Fruit fly (Drosophila melanogaster): Measurements from ENCODE around the gene lmgA.

lmgA gene

DNA sequence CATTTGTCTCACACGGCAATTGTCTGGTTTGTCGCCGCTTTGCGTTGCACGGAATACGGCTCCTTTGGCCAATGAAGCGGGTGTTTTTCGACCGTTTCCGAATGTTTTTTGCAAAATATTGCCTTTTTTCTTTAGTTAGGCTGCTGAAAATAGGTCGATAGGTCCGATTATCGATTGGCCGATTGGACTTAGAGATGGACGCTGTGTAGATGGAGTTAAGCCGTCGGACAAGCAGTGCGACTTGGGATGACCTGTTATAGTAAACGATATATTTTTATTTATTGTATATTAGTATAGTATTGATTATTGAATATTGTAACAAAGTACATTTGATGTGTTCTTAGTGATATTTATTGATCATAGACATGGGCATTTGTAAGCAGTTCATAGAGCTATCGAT is at the start of gene lmgA, which contains the start of gene lmgB (continued):
- TF ChIP-seq Meics (GFP tag; optimal IDR thresholded peaks at IDR 0.05) (no peak), gcm (GFP tag; optimal IDR thresholded peaks at IDR 0.05) (no peak), CG15601 (tag; optimal IDR thresholded peaks at IDR 0.05) (peak; percentile 44), Ets65A (GFP tag) (peak; percentile 66), CG16815 (GFP tag; optimal IDR thresholded peaks at IDR 0.05) (no peak), Sox102F (GFP tag; optimal IDR thresholded peaks at IDR 0.05) (peak; percentile 36), Hsf (GFP tag; optimal IDR thresholded peaks at IDR 0.05) (peak; percentile 43), CG9437 (GFP tag; optimal IDR thresholded peaks at IDR 0.05) (no peak), CG7786 (GFP tag; optimal IDR thresholded peaks at IDR 0.05) (no peak), CG6683 (GFP tag; optimal IDR thresholded peaks at IDR 0.05) (no peak), CG8388 (GFP tag; optimal IDR thresholded peaks at IDR 0.05) (peak; percentile 8), emc (GFP tag; optimal IDR thresholded peaks at IDR 0.05) (no peak), CG33213 (GFP tag; optimal IDR thresholded peaks at IDR 0.05) (peak; percentile 15), CG2199 (GFP tag; IDR thresholded peaks at IDR 0.05) (no peak; the same call in 2 of the 3 replicates), Awh (GFP tag; IDR thresholded peaks at IDR 0.05) (no peak), rib (GFP tag; IDR thresholded peaks at IDR 0.05) (peak; percentile 49; the same call in 1 of the 2 replicates), ERR (GFP tag; optimal IDR thresholded peaks at IDR 0.05) (no peak), CG32532 (GFP tag; IDR thresholded peaks at IDR 0.05) (peak; percentile 42; the same call in 1 of the 2 replicates), gt (GFP tag; IDR thresholded peaks at IDR 0.05) (no peak), chinmo (GFP tag; IDR thresholded peaks at IDR 0.05; ENCODE audit: partially characterized antibody) (peak; percentile 46; the same call in 3 of the 4 replicates), lilli (GFP tag; optimal IDR thresholded peaks at IDR 0.05) (peak; percentile 70), grau (tag; optimal IDR thresholded peaks at IDR 0.05) (peak; percentile 35), CG17568 (GFP tag; optimal IDR thresholded peaks at IDR 0.05) (no peak), CG4424 (GFP tag; optimal IDR thresholded peaks at IDR 0.05) (peak; percentile 66), gem (tag; optimal IDR thresholded peaks at IDR 0.05) (peak; percentile 60), CG13624 (GFP tag; optimal IDR thresholded peaks at IDR 0.05) (no peak), CG2889 (GFP tag; IDR thresholded peaks at IDR 0.05) (no peak), CG10654 (GFP tag; optimal IDR thresholded peaks at IDR 0.05) (peak; percentile 60), dmrt99B (tag; optimal IDR thresholded peaks at IDR 0.05) (no peak), unc-4 (GFP tag; IDR thresholded peaks at IDR 0.05; ENCODE audit: partially characterized antibody) (peak; percentile 83), CG12942 (GFP tag; optimal IDR thresholded peaks at IDR 0.05) (peak; percentile 51), CG31224 (GFP tag; IDR thresholded peaks at IDR 0.05) (no peak), dan (GFP tag; IDR thresholded peaks at IDR 0.05) (no peak), NfI (GFP tag; optimal IDR thresholded peaks at IDR 0.05) (peak; percentile 15), sr (GFP tag; IDR thresholded peaks at IDR 0.05) (no peak), fd96Cb (tag; optimal IDR thresholded peaks at IDR 0.05) (no peak), CG32767 (GFP tag; IDR thresholded peaks at IDR 0.05) (no peak), lbe (GFP tag; optimal IDR thresholded peaks at IDR 0.05) (peak; percentile 54), yki (optimal IDR thresholded peaks at IDR 0.05) (no peak), Dll (GFP tag; IDR thresholded peaks at IDR 0.05; ENCODE audit: partially characterized antibody) (peak; percentile 90), luna (GFP tag; optimal IDR thresholded peaks at IDR 0.05) (no peak), CG3407 (GFP tag; optimal IDR thresholded peaks at IDR 0.05) (no peak), CG8944 (GFP tag; optimal IDR thresholded peaks at IDR 0.05) (no peak), Antp (GFP tag; optimal IDR thresholded peaks at IDR 0.05) (no peak), ttk (GFP tag; IDR thresholded peaks at IDR 0.05) (no peak), CG8089 (GFP tag; optimal IDR thresholded peaks at IDR 0.05) (no peak), crc (GFP tag; optimal IDR thresholded peaks at IDR 0.05) (no peak), Scr (GFP tag; IDR thresholded peaks at IDR 0.05; ENCODE audit: partially characterized antibody) (peak; percentile 90), CG8290 (GFP tag; optimal IDR thresholded peaks at IDR 0.05) (peak; percentile 89), CG8290 (tag; optimal IDR thresholded peaks at IDR 0.05) (peak; percentile 45 to 74), Bteb2 (GFP tag; optimal IDR thresholded peaks at IDR 0.05) (no peak), CG4854 (GFP tag; optimal IDR thresholded peaks at IDR 0.05) (no peak)
